Fruit fly (Drosophila melanogaster): ENCODE results near the gene Faf2.

Faf2 gene

DNA sequence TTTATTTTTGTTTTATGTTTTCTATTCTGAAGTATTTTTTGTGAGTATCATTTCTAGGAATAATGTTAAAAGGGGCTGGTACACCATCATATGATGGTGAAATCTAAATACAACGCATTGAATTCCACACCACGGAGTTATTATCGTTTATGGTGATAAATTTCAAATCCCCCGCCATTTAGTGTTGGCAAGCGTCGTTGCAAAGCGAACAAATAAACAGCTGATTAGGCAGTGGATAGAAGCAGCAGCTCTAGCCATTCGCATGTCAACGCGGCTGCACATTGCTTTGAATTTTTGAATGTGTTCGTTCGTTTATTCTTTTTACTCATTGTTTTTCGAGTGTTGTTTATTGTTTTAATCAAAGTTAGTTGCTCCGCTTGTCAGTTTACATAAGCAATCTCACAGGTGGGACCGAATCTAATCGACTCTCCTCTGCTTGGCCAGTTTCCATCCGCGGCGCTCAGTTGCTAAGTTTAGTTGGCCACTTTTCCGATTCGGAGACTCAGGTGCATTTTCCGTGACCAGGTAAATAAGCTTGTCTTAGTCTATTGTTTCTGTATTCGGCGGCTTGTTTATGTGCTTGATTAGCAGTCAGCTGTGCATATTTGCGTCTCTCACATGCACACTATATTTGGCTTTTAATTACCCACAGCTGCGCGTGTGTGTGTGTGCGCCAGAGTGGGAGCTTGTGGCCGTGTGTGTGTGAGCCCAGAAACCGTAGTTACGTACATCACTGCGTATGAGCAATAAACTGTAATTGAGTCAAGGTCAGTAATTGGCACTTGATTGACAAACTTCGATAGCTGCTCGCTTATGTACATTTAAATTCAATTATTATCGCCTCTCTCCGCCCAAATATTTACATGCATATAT is 31.3 kb downstream of the Faf2 start, which contains the start of the genes Mst36Fa and CG31751 (continued):
- peak; percentile 90 for TF ChIP-seq CG10543 (GFP tag; optimal IDR thresholded peaks at IDR 0.05)
- peak; percentile 82 for TF ChIP-seq CG10431 (GFP tag; optimal IDR thresholded peaks at IDR 0.05)
- peak; percentile 33; the same call in 1 of the 3 replicates for TF ChIP-seq CG14050 (GFP tag; IDR thresholded peaks at IDR 0.05)
- TF ChIP-seq emc (GFP tag; optimal IDR thresholded peaks at IDR 0.05) = no peak
- TF ChIP-seq Hand (GFP tag; optimal IDR thresholded peaks at IDR 0.05) = peak; percentile 61
- peak; percentile 43 for TF ChIP-seq NC2α (GFP tag; optimal IDR thresholded peaks at IDR 0.05)
- no peak for TF ChIP-seq C15 (GFP tag; IDR thresholded peaks at IDR 0.05)
- TF ChIP-seq Tbp (GFP tag; optimal IDR thresholded peaks at IDR 0.05) = no peak
- no peak for TF ChIP-seq Gsc (GFP tag; IDR thresholded peaks at IDR 0.05)
- no peak for TF ChIP-seq fru (optimal IDR thresholded peaks at IDR 0.05)
- TF ChIP-seq BtbVII (GFP tag; optimal IDR thresholded peaks at IDR 0.05) = peak; percentile 88
- peak; percentile 6 for TF ChIP-seq zen (tag; optimal IDR thresholded peaks at IDR 0.05)
- TF ChIP-seq CG3163 (GFP tag; optimal IDR thresholded peaks at IDR 0.05) = peak; percentile 67
- peak; percentile 73 for TF ChIP-seq salm (tag; optimal IDR thresholded peaks at IDR 0.05)
- peak; percentile 62 for TF ChIP-seq CG2202 (tag; optimal IDR thresholded peaks at IDR 0.05)
- TF ChIP-seq CG3407 (GFP tag; optimal IDR thresholded peaks at IDR 0.05) = peak; percentile 92
- 0 out of 2 replicates have a peak, but pooled peaks have one; percentile 33 for TF ChIP-seq CG43689 (GFP tag; IDR thresholded peaks at IDR 0.05)
- no peak for TF ChIP-seq usp (GFP tag; optimal IDR thresholded peaks at IDR 0.05)
- peak; percentile 73 for TF ChIP-seq CG12942 (GFP tag; optimal IDR thresholded peaks at IDR 0.05)
- TF ChIP-seq CG12299 (tag; optimal IDR thresholded peaks at IDR 0.05) = peak; percentile 74
- TF ChIP-seq seq (GFP tag; IDR thresholded peaks at IDR 0.05) = peak; percentile 77
- TF ChIP-seq row (GFP tag; IDR thresholded peaks at IDR 0.05) = peak; percentile 42; the same call in 1 of the 3 replicates
- TF ChIP-seq hbn (GFP tag; IDR thresholded peaks at IDR 0.05; ENCODE audit: partially characterized antibody) = no peak
- TF ChIP-seq CG17912 (GFP tag; optimal IDR thresholded peaks at IDR 0.05) = peak; percentile 76
- TF ChIP-seq CG17568 (GFP tag; optimal IDR thresholded peaks at IDR 0.05) = peak; percentile 84
- TF ChIP-seq chn (GFP tag; optimal IDR thresholded peaks at IDR 0.05) = peak; percentile 34
- no peak; the same call in 1 of the 2 replicates for TF ChIP-seq CG31441 (GFP tag; IDR thresholded peaks at IDR 0.05)
- TF ChIP-seq nau (GFP tag; optimal IDR thresholded peaks at IDR 0.05) = no peak
- TF ChIP-seq CG6254 (GFP tag; optimal IDR thresholded peaks at IDR 0.05) = peak; percentile 55
- TF ChIP-seq crol (GFP tag; IDR thresholded peaks at IDR 0.05) = no peak
- peak; percentile 87 for TF ChIP-seq CG6765 (GFP tag; optimal IDR thresholded peaks at IDR 0.05)
- no peak for TF ChIP-seq CG1832 (GFP tag; optimal IDR thresholded peaks at IDR 0.05)
- TF ChIP-seq Bdp1 (GFP tag; optimal IDR thresholded peaks at IDR 0.05) = peak; percentile 76
- no peak for TF ChIP-seq CG17612 (GFP tag; IDR thresholded peaks at IDR 0.05)
- TF ChIP-seq CG3838 (GFP tag; optimal IDR thresholded peaks at IDR 0.05) = peak; percentile 75
- TF ChIP-seq Hr3 (GFP tag; optimal IDR thresholded peaks at IDR 0.05) = peak; percentile 52
- peak; percentile 28; the same call in 1 of the 3 replicates for TF ChIP-seq tgo (GFP tag; IDR thresholded peaks at IDR 0.05)
- TF ChIP-seq sna (GFP tag; IDR thresholded peaks at IDR 0.05; ENCODE audit: partially characterized antibody) = no peak
- TF ChIP-seq chm (GFP tag; IDR thresholded peaks at IDR 0.05) = peak; percentile 74
- TF ChIP-seq sqz (GFP tag; optimal IDR thresholded peaks at IDR 0.05) = no peak
- no peak for TF ChIP-seq CG15479 (GFP tag; optimal IDR thresholded peaks at IDR 0.05)
- TF ChIP-seq tio (GFP tag; optimal IDR thresholded peaks at IDR 0.05) = peak; percentile 17
- no peak for TF ChIP-seq dati (GFP tag; IDR thresholded peaks at IDR 0.05)
- peak; percentile 60 for TF ChIP-seq nerfin-1 (tag; optimal IDR thresholded peaks at IDR 0.05)
- TF ChIP-seq CG12071 (GFP tag; optimal IDR thresholded peaks at IDR 0.05) = peak; percentile 93
- TF ChIP-seq cas (GFP tag; IDR thresholded peaks at IDR 0.05) = no peak
- peak; percentile 32; the same call in 1 of the 2 replicates for TF ChIP-seq CG9932 (GFP tag; IDR thresholded peaks at IDR 0.05)
- TF ChIP-seq CG13775 (GFP tag; optimal IDR thresholded peaks at IDR 0.05) = peak; percentile 43
- peak; percentile 71 for TF ChIP-seq CG9609 (GFP tag; optimal IDR thresholded peaks at IDR 0.05)
- peak; percentile 85; the same call in 1 of the 2 replicates for TF ChIP-seq CG14014 (GFP tag; IDR thresholded peaks at IDR 0.05)
